Worm (Caenorhabditis elegans) whole organism, L2 larva: Measurements from ENCODE around the gene W09G12.6.

Experiments used
- C34F6.9 ChIP-seq: fragments of 150-350 bp; optimal IDR thresholded peaks from 2 replicates; lab custom pipeline; 2014; ENCODE audit warnings: missing biosample characterization, missing genetic modification characterization
- F13H6.1 ChIP-seq: sonication (generic microtip); optimal IDR thresholded peaks from 2 replicates; lab custom pipeline; 2016; ENCODE audit warnings: missing genetic modification characterization, missing compliant biosample characterization
- R02D3.7 ChIP-seq: fragments of 150-350 bp; optimal IDR thresholded peaks from 2 replicates; lab custom pipeline; 2014; ENCODE audit warnings: missing biosample characterization, missing genetic modification characterization
- Y55F3AM.14 ChIP-seq: fragments of 200-800 bp; sonication (Bioruptor generic); optimal IDR thresholded peaks from 2 replicates; lab custom pipeline; 2018; ENCODE audit warnings: mild to moderate bottlenecking, missing genetic modification characterization, missing compliant biosample characterization
- ZK546.5 ChIP-seq: sonication (generic microtip); optimal IDR thresholded peaks from 2 replicates; lab custom pipeline; 2017; ENCODE audit warnings: missing biosample characterization, missing genetic modification characterization
- alr-1 ChIP-seq: fragments of 150-350 bp; optimal IDR thresholded peaks from 2 replicates; lab custom pipeline; 2014; ENCODE audit warnings: missing biosample characterization, missing genetic modification characterization
- ama-1 ChIP-seq: fragments of 150-350 bp; optimal IDR thresholded peaks from 2 replicates; lab custom pipeline; 2018; ENCODE audit warnings: inconsistent platforms
- blmp-1 ChIP-seq: sonication (generic microtip); optimal IDR thresholded peaks from 2 replicates; lab custom pipeline; 2017; ENCODE audit warnings: missing genetic modification characterization, mild to moderate bottlenecking, missing compliant biosample characterization, antibody characterized with exemption, moderate library complexity; ENCODE audit not compliant: insufficient read depth
- ceh-16 ChIP-seq: fragments of 150-350 bp; optimal IDR thresholded peaks from 2 replicates; lab custom pipeline; 2014; ENCODE audit warnings: missing biosample characterization, missing genetic modification characterization
- ceh-82 ChIP-seq: fragments of 150-350 bp; optimal IDR thresholded peaks from 2 replicates; lab custom pipeline; 2014; ENCODE audit warnings: missing biosample characterization, missing genetic modification characterization
- dmd-4 ChIP-seq: sonication (generic microtip); optimal IDR thresholded peaks from 2 replicates; lab custom pipeline; 2017; ENCODE audit warnings: missing biosample characterization, missing genetic modification characterization
- egl-27 ChIP-seq: sonication (generic microtip); optimal IDR thresholded peaks from 3 replicates; lab custom pipeline; 2017; ENCODE audit warnings: missing biosample characterization, missing genetic modification reagents, missing genetic modification characterization
- elt-1 ChIP-seq: fragments of 150-350 bp; optimal IDR thresholded peaks from 2 replicates; lab custom pipeline; 2014; ENCODE audit warnings: missing biosample characterization, missing genetic modification characterization
- elt-3 ChIP-seq: sonication (generic microtip); optimal IDR thresholded peaks from 2 replicates; lab custom pipeline; 2017; ENCODE audit warnings: missing biosample characterization, missing genetic modification characterization
- gmeb-1 ChIP-seq: fragments of 150-350 bp; optimal IDR thresholded peaks from 2 replicates; lab custom pipeline; 2014; ENCODE audit warnings: missing biosample characterization, missing genetic modification characterization
- lin-13 ChIP-seq: fragments of 150-350 bp; optimal IDR thresholded peaks from 2 replicates; lab custom pipeline; 2014; ENCODE audit warnings: missing biosample characterization, missing genetic modification reagents, missing genetic modification characterization
- lin-39 ChIP-seq: fragments of 150-350 bp; optimal IDR thresholded peaks from 2 replicates; lab custom pipeline; 2014; ENCODE audit warnings: missing biosample characterization, missing genetic modification reagents, missing genetic modification characterization
- lsy-2 ChIP-seq, 2 experiments: fragments of 150-350 bp in 1 of 2; sonication (generic microtip) in 1 of 2; optimal IDR thresholded peaks; 2 replicates each; lab custom pipeline; 2014 to 2017; ENCODE audit warnings: missing biosample characterization in 2 of 2, missing genetic modification characterization in 2 of 2
- mab-5 ChIP-seq: fragments of 150-350 bp; optimal IDR thresholded peaks from 2 replicates; lab custom pipeline; 2014; ENCODE audit warnings: missing biosample characterization, missing genetic modification characterization
- mbf-1 ChIP-seq: sonication (generic microtip); optimal IDR thresholded peaks from 2 replicates; lab custom pipeline; 2017; ENCODE audit warnings: missing biosample characterization, missing genetic modification characterization
- mdl-1 ChIP-seq, 2 experiments: fragments of 150-350 bp in 1 of 2; sonication (generic microtip) in 1 of 2; optimal IDR thresholded peaks; 2 replicates each; lab custom pipeline; 2017; ENCODE audit warnings: missing biosample characterization in 2 of 2, missing genetic modification characterization in 2 of 2
- nhr-21 ChIP-seq: fragments of 150-350 bp; optimal IDR thresholded peaks from 2 replicates; lab custom pipeline; 2014; ENCODE audit warnings: missing biosample characterization, missing genetic modification characterization
- nhr-23 ChIP-seq: fragments of 150-350 bp; optimal IDR thresholded peaks from 2 replicates; lab custom pipeline; 2014; ENCODE audit warnings: missing biosample characterization, missing genetic modification reagents, missing genetic modification characterization
- nhr-237 ChIP-seq: fragments of 150-350 bp; optimal IDR thresholded peaks from 2 replicates; lab custom pipeline; 2014; ENCODE audit warnings: missing biosample characterization, missing genetic modification characterization
- nhr-25 ChIP-seq: fragments of 150-350 bp; sonication (generic microtip); optimal IDR thresholded peaks from 3 replicates; lab custom pipeline; 2014; ENCODE audit warnings: missing biosample characterization, missing genetic modification characterization
- nhr-6 ChIP-seq: fragments of 150-350 bp; optimal IDR thresholded peaks from 2 replicates; lab custom pipeline; 2014; ENCODE audit warnings: missing biosample characterization, missing genetic modification characterization
- nhr-77 ChIP-seq: fragments of 150-350 bp; optimal IDR thresholded peaks from 2 replicates; lab custom pipeline; 2014; ENCODE audit warnings: missing biosample characterization, missing genetic modification characterization
- peb-1 ChIP-seq: fragments of 150-350 bp; optimal IDR thresholded peaks from 2 replicates; lab custom pipeline; 2014; ENCODE audit warnings: missing biosample characterization, missing genetic modification characterization
- sem-4 ChIP-seq: fragments of 150-350 bp; optimal IDR thresholded peaks from 2 replicates; lab custom pipeline; 2014; ENCODE audit warnings: missing biosample characterization, missing genetic modification reagents, missing genetic modification characterization
- sma-3 ChIP-seq: sonication (generic microtip); optimal IDR thresholded peaks from 2 replicates; lab custom pipeline; 2016; ENCODE audit warnings: missing genetic modification reagents, missing genetic modification characterization, missing compliant biosample characterization
- sma-9 ChIP-seq, 2 experiments: fragments of 150-350 bp in 1 of 2; sonication (generic microtip) in 1 of 2; optimal IDR thresholded peaks; 2 replicates each; lab custom pipeline; 2014 to 2016; ENCODE audit warnings: missing genetic modification characterization in 2 of 2, mild to moderate bottlenecking in 1 of 2, missing biosample characterization in 1 of 2, missing compliant biosample characterization in 1 of 2, missing genetic modification reagents in 1 of 2, moderate library complexity in 1 of 2
- snpc-4 ChIP-seq: fragments of 150-350 bp; optimal IDR thresholded peaks from 2 replicates; lab custom pipeline; 2014; ENCODE audit warnings: missing biosample characterization, missing genetic modification characterization
- unc-55 ChIP-seq: fragments of 150-350 bp; sonication (generic microtip); optimal IDR thresholded peaks from 3 replicates; lab custom pipeline; 2014; ENCODE audit warnings: missing biosample characterization, missing genetic modification reagents, missing genetic modification characterization
- unc-62 ChIP-seq: fragments of 150-350 bp; optimal IDR thresholded peaks from 2 replicates; lab custom pipeline; 2014; ENCODE audit warnings: missing biosample characterization, missing genetic modification reagents, missing genetic modification characterization
- zag-1 ChIP-seq: fragments of 150-350 bp; optimal IDR thresholded peaks from 2 replicates; lab custom pipeline; 2014; ENCODE audit warnings: missing biosample characterization, missing genetic modification characterization
- ztf-1 ChIP-seq: fragments of 200-800 bp; sonication (Bioruptor generic); conservative IDR thresholded peaks from 2 replicates; pipeline ENCODE4 v1.3.6; 2022; ENCODE audit warnings: missing genetic modification characterization, missing compliant biosample characterization
- ztf-11 ChIP-seq: sonication (generic microtip); optimal IDR thresholded peaks from 2 replicates; lab custom pipeline; 2017; ENCODE audit warnings: missing biosample characterization, missing genetic modification characterization

W09G12.6 gene

ce11 chrIV:1232419-1233145 is 893 bp downstream of the W09G12.6 start:
- TF ChIP-seq F13H6.1 (tag; lab: Kevin White, UChicago) (no peak), nhr-23 (tag; lab: Kevin White, UChicago) (no peak), blmp-1 (tag; lab: Kevin White, UChicago) (no peak), lsy-2 (tag; optimal IDR thresholded peaks at IDR 0.05; lab: Kevin White, UChicago) (no peak), mdl-1 (tag; optimal IDR thresholded peaks at IDR 0.05; lab: Kevin White, UChicago) (no peak), snpc-4 (tag; lab: Kevin White, UChicago) (no peak), ZK546.5 (tag; lab: Kevin White, UChicago) (no peak), lin-39 (no peak), lin-13 (GFP tag; lab: Kevin White, UChicago) (no peak), ceh-16 (no peak), ztf-1 (GFP tag; lab: Robert Waterston, UW) (no peak), ztf-11 (no peak), peb-1 (tag; lab: Kevin White, UChicago) (no peak), mbf-1 (tag; lab: Kevin White, UChicago) (no peak), sma-9 (GFP tag; optimal IDR thresholded peaks at IDR 0.05; lab: Kevin White, UChicago) (no peak), sma-9 (tag; optimal IDR thresholded peaks at IDR 0.05; lab: Kevin White, UChicago) (no peak), nhr-6 (no peak), zag-1 (tag; lab: Kevin White, UChicago) (no peak)

- TF ChIP-seq F13H6.1 (tag; lab: Kevin White, UChicago) (no peak), elt-1 (tag; lab: Kevin White, UChicago) (no peak), ztf-11 (no peak), alr-1 (tag; lab: Kevin White, UChicago) (no peak), unc-62 (GFP tag; lab: Kevin White, UChicago) (no peak), C34F6.9 (tag; lab: Kevin White, UChicago) (no peak), nhr-6 (no peak), nhr-237 (tag; lab: Kevin White, UChicago) (no peak), sma-3 (GFP tag; lab: Kevin White, UChicago) (no peak), egl-27 (no peak)
Measured at ce11 chrIV:1234780-1235179, 3.1 kb downstream of the W09G12.6 start.

ce11 chrIV:1235785-1236184 is 4.1 kb downstream of the W09G12.6 start:
- TF ChIP-seq ama-1 (lab: Kevin White, UChicago) (no peak), gmeb-1 (no peak), unc-55 (no peak), nhr-21 (no peak), elt-3 (no peak), alr-1 (tag; lab: Kevin White, UChicago) (no peak), mab-5 (no peak), sem-4 (no peak), lin-39 (no peak), lin-13 (GFP tag; lab: Kevin White, UChicago) (no peak), ztf-11 (no peak), nhr-77 (tag; lab: Kevin White, UChicago) (no peak), ZK546.5 (tag; lab: Kevin White, UChicago) (no peak)
- TF ChIP-seq, all 48 proteins: peak for 0

- TF ChIP-seq elt-1 (tag; lab: Kevin White, UChicago) (no peak), unc-62 (GFP tag; lab: Kevin White, UChicago) (no peak), nhr-237 (tag; lab: Kevin White, UChicago) (no peak), nhr-23 (tag; lab: Kevin White, UChicago) (no peak), peb-1 (tag; lab: Kevin White, UChicago) (no peak), R02D3.7 (no peak), nhr-25 (tag; lab: Kevin White, UChicago) (no peak), Y55F3AM.14 (GFP tag; lab: Kevin White, UChicago) (no peak), F13H6.1 (tag; lab: Kevin White, UChicago) (no peak), dmd-4 (no peak), lsy-2 (tag; optimal IDR thresholded peaks at IDR 0.05; lab: Kevin White, UChicago) (no peak), gmeb-1 (no peak), ceh-82 (no peak)
Measured at ce11 chrIV:1238147-1238546, 6.5 kb downstream of the W09G12.6 start.
